Worm (Caenorhabditis elegans) whole organism, L3 larva: ENCODE measurements around the gene max-1.
"Not testable (repeated sequence)": the region's sequence is repeated elsewhere in the genome, so short reads cannot be mapped to it uniquely, and the experiment has no call there.

Experiments used
- R02D3.7 ChIP-seq: fragments of 150-350 bp; optimal IDR thresholded peaks from 2 replicates; lab custom pipeline; 2014; ENCODE audit warnings: missing biosample characterization, missing genetic modification characterization
- ZK546.5 ChIP-seq: sonication (generic microtip); optimal IDR thresholded peaks from 2 replicates; lab custom pipeline; 2017; ENCODE audit warnings: missing biosample characterization, missing genetic modification characterization
- aly-2 ChIP-seq: fragments of 150-350 bp; optimal IDR thresholded peaks from 2 replicates; lab custom pipeline; 2014; ENCODE audit warnings: missing biosample characterization, missing genetic modification characterization
- ama-1 ChIP-seq: fragments of 150-350 bp; optimal IDR thresholded peaks from 2 replicates; lab custom pipeline; 2018
- ceh-16 ChIP-seq: sonication (generic microtip); optimal IDR thresholded peaks from 2 replicates; lab custom pipeline; 2017; ENCODE audit warnings: missing biosample characterization, missing genetic modification characterization
- ceh-28 ChIP-seq: fragments of 150-350 bp; optimal IDR thresholded peaks from 2 replicates; lab custom pipeline; 2014; ENCODE audit warnings: missing biosample characterization, missing genetic modification reagents, missing genetic modification characterization
- ceh-82 ChIP-seq: fragments of 150-350 bp; optimal IDR thresholded peaks from 2 replicates; lab custom pipeline; 2014; ENCODE audit warnings: missing biosample characterization, missing genetic modification characterization
- daf-12 ChIP-seq: fragments of 150-350 bp; optimal IDR thresholded peaks from 2 replicates; lab custom pipeline; 2014; ENCODE audit warnings: missing biosample characterization, missing genetic modification reagents, missing genetic modification characterization
- egl-27 ChIP-seq: sonication (generic microtip); optimal IDR thresholded peaks from 4 replicates; lab custom pipeline; 2017; ENCODE audit warnings: missing biosample characterization, missing genetic modification reagents, missing genetic modification characterization
- egl-5 ChIP-seq: fragments of 150-350 bp; optimal IDR thresholded peaks from 2 replicates; lab custom pipeline; 2017; ENCODE audit warnings: missing biosample characterization, missing genetic modification reagents, missing genetic modification characterization, inconsistent platforms
- elt-2 ChIP-seq: sonication (generic microtip); optimal IDR thresholded peaks from 2 replicates; lab custom pipeline; 2016; ENCODE audit warnings: missing genetic modification reagents, mild to moderate bottlenecking, missing genetic modification characterization, missing compliant biosample characterization
- fkh-10 ChIP-seq: sonication (generic microtip); optimal IDR thresholded peaks from 2 replicates; lab custom pipeline; 2017; ENCODE audit warnings: missing biosample characterization, missing genetic modification reagents, missing genetic modification characterization
- fkh-2 ChIP-seq: fragments of 150-350 bp; optimal IDR thresholded peaks from 2 replicates; lab custom pipeline; 2014; ENCODE audit warnings: missing biosample characterization, missing genetic modification reagents, missing genetic modification characterization
- fos-1 ChIP-seq: fragments of 150-350 bp; optimal IDR thresholded peaks from 2 replicates; lab custom pipeline; 2014; ENCODE audit warnings: missing biosample characterization, missing genetic modification characterization
- hmg-11 ChIP-seq: sonication (generic microtip); optimal IDR thresholded peaks from 2 replicates; lab custom pipeline; 2016; ENCODE audit warnings: missing genetic modification characterization, missing compliant biosample characterization
- jun-1 ChIP-seq: fragments of 150-350 bp; optimal IDR thresholded peaks from 2 replicates; lab custom pipeline; 2014; ENCODE audit warnings: missing biosample characterization, missing genetic modification reagents, missing genetic modification characterization
- lin-15B ChIP-seq: fragments of 150-350 bp; optimal IDR thresholded peaks from 2 replicates; lab custom pipeline; 2014; ENCODE audit warnings: missing biosample characterization, missing genetic modification characterization
- lin-39 ChIP-seq: fragments of 150-350 bp; optimal IDR thresholded peaks from 2 replicates; lab custom pipeline; 2018; ENCODE audit warnings: missing biosample characterization, missing genetic modification reagents, missing genetic modification characterization
- lsy-12 ChIP-seq: sonication (generic microtip); optimal IDR thresholded peaks from 2 replicates; lab custom pipeline; 2016; ENCODE audit warnings: mild to moderate bottlenecking, missing genetic modification characterization, missing compliant biosample characterization
- mdl-1 ChIP-seq: fragments of 150-350 bp; optimal IDR thresholded peaks from 2 replicates; lab custom pipeline; 2014; ENCODE audit warnings: missing biosample characterization, missing genetic modification characterization
- mml-1 ChIP-seq: fragments of 150-350 bp; sonication (generic microtip); optimal IDR thresholded peaks from 3 replicates; lab custom pipeline; 2014; ENCODE audit warnings: missing biosample characterization, missing genetic modification characterization
- nfya-1 ChIP-seq: sonication (generic microtip); optimal IDR thresholded peaks from 2 replicates; lab custom pipeline; 2017; ENCODE audit warnings: missing genetic modification characterization, mild to moderate bottlenecking, missing compliant biosample characterization, antibody characterized with exemption, moderate library complexity; ENCODE audit not compliant: insufficient read depth
- nhr-11 ChIP-seq: fragments of 150-350 bp; optimal IDR thresholded peaks from 2 replicates; lab custom pipeline; 2014; ENCODE audit warnings: missing biosample characterization, missing genetic modification characterization
- nhr-12 ChIP-seq: fragments of 150-350 bp; optimal IDR thresholded peaks from 2 replicates; lab custom pipeline; 2014; ENCODE audit warnings: missing biosample characterization, missing genetic modification characterization
- nhr-23 ChIP-seq: fragments of 150-350 bp; optimal IDR thresholded peaks from 2 replicates; lab custom pipeline; 2014; ENCODE audit warnings: missing biosample characterization, missing genetic modification reagents, missing genetic modification characterization
- nhr-237 ChIP-seq: fragments of 150-350 bp; optimal IDR thresholded peaks from 2 replicates; lab custom pipeline; 2014; ENCODE audit warnings: missing biosample characterization, missing genetic modification characterization
- nhr-25 ChIP-seq: sonication (generic microtip); optimal IDR thresholded peaks from 2 replicates; lab custom pipeline; 2017; ENCODE audit warnings: missing biosample characterization, missing genetic modification characterization
- nhr-43 ChIP-seq: sonication (generic microtip); optimal IDR thresholded peaks from 2 replicates; lab custom pipeline; 2016; ENCODE audit warnings: mild to moderate bottlenecking, missing genetic modification characterization, missing compliant biosample characterization; ENCODE audit not compliant: poor library complexity, severe bottlenecking
- pha-4 ChIP-seq: fragments of 150-350 bp; optimal IDR thresholded peaks from 2 replicates; lab custom pipeline; 2014; ENCODE audit warnings: missing biosample characterization, missing genetic modification reagents, missing genetic modification characterization
- pqm-1 ChIP-seq: fragments of 150-350 bp; optimal IDR thresholded peaks from 2 replicates; lab custom pipeline; 2017; ENCODE audit warnings: missing biosample characterization, missing genetic modification characterization, inconsistent platforms
- sea-2 ChIP-seq: fragments of 150-350 bp; sonication (generic microtip); optimal IDR thresholded peaks from 4 replicates; lab custom pipeline; 2014; ENCODE audit warnings: missing biosample characterization, missing genetic modification reagents, missing genetic modification characterization
- skn-1 ChIP-seq: fragments of 150-350 bp; optimal IDR thresholded peaks from 2 replicates; lab custom pipeline; 2014; ENCODE audit warnings: missing biosample characterization, missing genetic modification characterization
- snpc-4 ChIP-seq: fragments of 150-350 bp; optimal IDR thresholded peaks from 2 replicates; lab custom pipeline; 2014; ENCODE audit warnings: missing biosample characterization, missing genetic modification characterization
- tbx-2 ChIP-seq: sonication (generic microtip); optimal IDR thresholded peaks from 2 replicates; lab custom pipeline; 2016; ENCODE audit warnings: mild to moderate bottlenecking, missing genetic modification characterization, missing compliant biosample characterization
- unc-39 ChIP-seq: sonication (generic microtip); optimal IDR thresholded peaks from 4 replicates; lab custom pipeline; 2017; ENCODE audit warnings: missing biosample characterization, missing genetic modification characterization
- unc-62 ChIP-seq: fragments of 150-350 bp; sonication (generic microtip); optimal IDR thresholded peaks from 4 replicates; lab custom pipeline; 2014; ENCODE audit warnings: missing biosample characterization, missing genetic modification reagents, missing genetic modification characterization
- zag-1 ChIP-seq: fragments of 150-350 bp; optimal IDR thresholded peaks from 2 replicates; lab custom pipeline; 2014; ENCODE audit warnings: missing biosample characterization, missing genetic modification characterization
- ztf-11 ChIP-seq: fragments of 150-350 bp; optimal IDR thresholded peaks from 2 replicates; lab custom pipeline; 2014; ENCODE audit warnings: missing biosample characterization, missing genetic modification characterization

max-1 gene

DNA sequence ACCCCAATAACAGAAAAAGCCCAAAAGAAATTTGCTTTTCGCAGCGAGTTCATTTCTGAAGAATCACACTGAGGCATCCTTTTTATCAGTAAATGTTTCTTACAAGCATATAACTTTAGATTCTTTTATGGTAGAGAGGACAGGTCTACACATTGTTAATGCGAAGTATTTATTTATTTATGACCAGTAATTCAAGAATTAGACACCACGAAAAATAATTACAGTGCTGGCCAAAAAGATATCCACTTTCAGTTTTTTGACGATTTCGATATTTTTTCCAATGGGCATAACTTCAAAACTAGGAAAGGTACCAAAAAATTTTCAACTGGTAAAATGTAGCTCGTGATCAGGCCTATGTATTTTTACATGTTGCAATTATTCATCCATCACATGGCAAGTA, 14.8 kb upstream of the max-1 start, which contains the start of gene clec-225:
Gene clec-225, minus strand, starts transcription at position 101 of the 400 bp plus-strand sequence.
- TF ChIP-seq nhr-11, jun-1, aly-2 (tag; lab: Kevin White, UChicago): not testable (repeated sequence)

DNA sequence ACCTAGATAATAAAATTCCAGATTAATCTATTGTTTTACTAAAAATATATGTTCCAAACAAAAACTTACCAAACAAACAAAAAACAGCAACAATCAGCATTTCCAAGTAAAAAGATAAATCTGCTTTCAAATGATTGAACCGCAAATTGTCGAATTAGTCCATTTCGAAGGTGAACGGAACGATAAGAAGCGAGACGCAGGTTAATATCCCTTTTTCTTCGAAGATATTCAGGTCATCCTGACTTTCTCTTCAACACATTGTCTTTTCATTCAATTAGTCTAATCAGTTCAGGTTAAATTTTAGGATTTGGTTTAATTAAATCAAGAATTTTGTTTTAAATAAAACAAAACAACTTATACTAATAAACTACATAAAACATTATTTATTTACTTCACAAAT, 13.4 kb upstream of the max-1 start, which contains the start of gene B0365.9:
Gene B0365.9, minus strand, starts transcription at position 186 of the 400 bp plus-strand sequence.
- no peak for TF ChIP-seq egl-5 (tag; lab: Kevin White, UChicago)
- TF ChIP-seq, all 47 proteins: peak for 0

DNA sequence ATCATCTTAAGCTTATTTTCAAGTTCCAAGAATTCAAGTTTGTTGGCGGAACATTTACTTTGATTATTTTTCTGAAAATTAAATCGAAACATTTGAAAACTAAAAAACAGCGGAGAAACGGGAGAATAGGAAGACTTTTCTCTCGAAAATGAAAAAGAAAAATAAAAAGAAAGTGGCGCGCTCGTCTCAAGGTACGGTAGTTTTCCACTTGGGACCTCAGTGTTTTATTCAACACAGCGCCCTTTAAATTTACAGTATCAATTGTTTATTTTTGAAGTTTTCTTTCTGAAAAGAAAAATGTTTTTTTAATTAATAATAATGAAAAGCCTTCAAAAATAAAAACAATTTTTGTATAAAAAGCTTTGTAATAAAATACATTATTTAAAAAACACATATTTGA, 11.5 kb upstream of the max-1 start:
- TF ChIP-seq ZK546.5 (tag; lab: Kevin White, UChicago) (no peak), nhr-43 (tag; lab: Kevin White, UChicago) (no peak), egl-27 (tag; lab: Kevin White, UChicago) (no peak), pha-4 (tag; lab: Kevin White, UChicago) (no peak)

DNA sequence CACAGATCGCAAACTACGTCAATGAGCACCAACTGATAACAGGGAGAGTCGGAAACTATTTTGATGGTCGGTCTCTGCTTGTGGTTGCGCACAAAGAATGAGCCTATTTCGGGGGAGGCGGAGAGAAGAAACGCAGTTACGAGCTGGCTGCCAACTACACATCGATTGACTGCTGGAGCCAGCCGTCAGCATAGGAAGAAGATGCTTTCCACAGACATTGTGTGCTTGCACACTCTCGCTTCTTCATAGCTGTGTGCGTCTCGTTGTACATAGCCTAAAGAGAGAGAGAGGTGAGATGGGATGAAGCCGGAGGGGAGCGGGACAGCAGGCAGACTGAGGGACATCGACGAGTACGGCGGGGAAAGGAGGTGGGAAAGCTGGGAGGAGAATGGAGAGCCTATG, 10.4 kb upstream of the max-1 start:
- no peak for TF ChIP-seq ceh-28 (tag; lab: Kevin White, UChicago)
- TF ChIP-seq R02D3.7 (tag; lab: Kevin White, UChicago), result no peak
- TF ChIP-seq jun-1 (tag; lab: Kevin White, UChicago), result peak; percentile 75
- TF ChIP-seq lin-39 (tag; lab: Kevin White, UChicago), result peak; percentile 94
- no peak for TF ChIP-seq nhr-43 (tag; lab: Kevin White, UChicago)
- no peak for TF ChIP-seq ceh-16
- no peak for TF ChIP-seq ztf-11 (tag; lab: Kevin White, UChicago)
- no peak for TF ChIP-seq nhr-11 (tag; lab: Kevin White, UChicago)
- no peak for TF ChIP-seq sea-2 (GFP tag; lab: Kevin White, UChicago)
- TF ChIP-seq ama-1, result peak; percentile 69
- TF ChIP-seq ZK546.5 (tag; lab: Kevin White, UChicago), result no peak
- peak; percentile 78 for TF ChIP-seq nfya-1 (tag; lab: Kevin White, UChicago)
- TF ChIP-seq hmg-11, result peak; percentile 61
- no peak for TF ChIP-seq daf-12 (tag; lab: Kevin White, UChicago)
- TF ChIP-seq mdl-1, result no peak
- TF ChIP-seq fos-1, result no peak
- peak; percentile 60 for TF ChIP-seq pha-4 (tag; lab: Kevin White, UChicago)
- no peak for TF ChIP-seq mml-1
- no peak for TF ChIP-seq unc-39 (tag; lab: Kevin White, UChicago)
- TF ChIP-seq nhr-25 (tag; lab: Kevin White, UChicago), result no peak
- TF ChIP-seq lsy-12 (tag; lab: Kevin White, UChicago), result peak; percentile 47
- no peak for TF ChIP-seq unc-62 (GFP tag; lab: Kevin White, UChicago)
- no peak for TF ChIP-seq fkh-2 (tag; lab: Kevin White, UChicago)
- TF ChIP-seq ceh-82 (tag; lab: Kevin White, UChicago), result no peak
- peak; percentile 37 for TF ChIP-seq fkh-10 (GFP tag; lab: Kevin White, UChicago)
- TF ChIP-seq skn-1 (tag; lab: Kevin White, UChicago), result peak; percentile 5
- no peak for TF ChIP-seq zag-1 (tag; lab: Kevin White, UChicago)
- peak; percentile 60 for TF ChIP-seq egl-27 (tag; lab: Kevin White, UChicago)
- no peak for TF ChIP-seq nhr-237 (tag; lab: Kevin White, UChicago)
- TF ChIP-seq elt-2 (tag; lab: Kevin White, UChicago), result peak; percentile 95
- no peak for TF ChIP-seq nhr-23 (tag; lab: Kevin White, UChicago)
- TF ChIP-seq egl-5 (tag; lab: Kevin White, UChicago), result peak; percentile 7
- TF ChIP-seq lin-15B (tag; lab: Kevin White, UChicago), result peak; percentile 32
- peak; percentile 29 for TF ChIP-seq snpc-4 (tag; lab: Kevin White, UChicago)
- TF ChIP-seq pqm-1 (tag; lab: Kevin White, UChicago), result peak; percentile 85
- peak; percentile 24 for TF ChIP-seq tbx-2 (tag; lab: Kevin White, UChicago)
- no peak for TF ChIP-seq nhr-12 (tag; lab: Kevin White, UChicago)
